Fruit fly (Drosophila melanogaster): Measurements from ENCODE around the gene Bulli.

Bulli gene

DNA sequence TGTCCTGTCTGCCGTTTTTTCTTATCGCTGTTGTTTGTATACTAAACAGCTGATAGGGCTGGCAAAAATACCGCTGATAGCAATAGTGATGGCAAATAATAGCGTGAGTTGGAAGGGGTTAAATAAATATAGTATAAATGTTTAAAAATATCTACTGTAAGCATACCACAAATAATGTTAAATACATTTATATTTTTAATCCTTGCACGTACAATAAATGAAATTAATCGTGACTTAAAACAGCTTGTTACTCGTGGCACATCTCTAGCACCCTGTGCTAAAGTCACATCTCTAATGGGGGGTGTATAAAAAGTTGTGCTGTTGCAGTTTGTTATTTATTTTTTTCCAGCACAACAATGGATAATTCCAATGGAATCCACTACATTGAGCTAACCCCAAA is at the start of gene Bulli, which contains the start of gene CG10147:
TSS of gene Bulli (plus strand) at position 277 of the 400 bp plus-strand sequence.
TSS of gene CG10147 (minus strand) at position 20 of the 400 bp plus-strand sequence.
- TF ChIP-seq gcm (GFP tag; optimal IDR thresholded peaks at IDR 0.05): peak; percentile 92
- peak; percentile 69 for TF ChIP-seq CG31365 (tag; optimal IDR thresholded peaks at IDR 0.05)
- TF ChIP-seq CG14014 (GFP tag; IDR thresholded peaks at IDR 0.05): peak; percentile 98
- no peak for TF ChIP-seq p53 (GFP tag; optimal IDR thresholded peaks at IDR 0.05)
- peak; percentile 95 for TF ChIP-seq CG4854 (GFP tag; optimal IDR thresholded peaks at IDR 0.05)
- TF ChIP-seq CG12391 (tag; optimal IDR thresholded peaks at IDR 0.05): peak; percentile 99
- TF ChIP-seq eyg (GFP tag; optimal IDR thresholded peaks at IDR 0.05): peak; percentile 68
- peak; percentile 93 for TF ChIP-seq CG13624 (GFP tag; optimal IDR thresholded peaks at IDR 0.05)
- peak in 1 of 2 experiments; percentile 83 for TF ChIP-seq Eip74EF (GFP tag; optimal IDR thresholded peaks at IDR 0.05)
- peak; percentile 98 for TF ChIP-seq HmgZ (tag; optimal IDR thresholded peaks at IDR 0.05)
- peak; percentile 79 for TF ChIP-seq NK7.1 (GFP tag; optimal IDR thresholded peaks at IDR 0.05)
- peak; percentile 97 for TF ChIP-seq Fer3 (tag; optimal IDR thresholded peaks at IDR 0.05)
- TF ChIP-seq CG2875 (GFP tag; optimal IDR thresholded peaks at IDR 0.05): peak; percentile 86
- peak; percentile 91 for TF ChIP-seq CG6254 (GFP tag; optimal IDR thresholded peaks at IDR 0.05)
- peak; percentile 92 for TF ChIP-seq so (GFP tag; IDR thresholded peaks at IDR 0.05)
- peak; percentile 52 for TF ChIP-seq Sin3A (optimal IDR thresholded peaks at IDR 0.05)
- TF ChIP-seq trh (GFP tag; optimal IDR thresholded peaks at IDR 0.05): peak; percentile 96
- peak; percentile 91 for TF ChIP-seq stwl (tag; optimal IDR thresholded peaks at IDR 0.05)
- peak; percentile 52 for TF ChIP-seq CG9797 (GFP tag; optimal IDR thresholded peaks at IDR 0.05)
- peak; percentile 78 for TF ChIP-seq E2f2 (GFP tag; IDR thresholded peaks at IDR 0.05)
- peak; percentile 96 to 99 for TF ChIP-seq dpn (GFP tag; optimal IDR thresholded peaks at IDR 0.05)
- peak; percentile 91 for TF ChIP-seq sim (GFP tag; IDR thresholded peaks at IDR 0.05)
- TF ChIP-seq org-1 (GFP tag; optimal IDR thresholded peaks at IDR 0.05): peak; percentile 82
- TF ChIP-seq disco-r (GFP tag; optimal IDR thresholded peaks at IDR 0.05): peak; percentile 67
- peak; percentile 92 for TF ChIP-seq gce (GFP tag; IDR thresholded peaks at IDR 0.05)
- TF ChIP-seq rib (GFP tag; IDR thresholded peaks at IDR 0.05): peak; percentile 94
- TF ChIP-seq CG9817 (tag; optimal IDR thresholded peaks at IDR 0.05): peak; percentile 97
- peak; percentile 93 for TF ChIP-seq Camta (GFP tag; optimal IDR thresholded peaks at IDR 0.05)
- peak; percentile 95 for TF ChIP-seq CG1233 (GFP tag; optimal IDR thresholded peaks at IDR 0.05)
- peak; percentile 94 for TF ChIP-seq Dek (tag; optimal IDR thresholded peaks at IDR 0.05)
- TF ChIP-seq pnt (GFP tag; optimal IDR thresholded peaks at IDR 0.05): peak; percentile 87
- peak; percentile 97 for TF ChIP-seq Usf (GFP tag; optimal IDR thresholded peaks at IDR 0.05)
- peak; percentile 95 for TF ChIP-seq CG14860 (GFP tag; IDR thresholded peaks at IDR 0.05; ENCODE audit: partially characterized antibody)
- peak; percentile 97 for TF ChIP-seq CG31441 (GFP tag; IDR thresholded peaks at IDR 0.05)
- peak; percentile 98 for TF ChIP-seq Gug (GFP tag; IDR thresholded peaks at IDR 0.05)
- TF ChIP-seq CG3163 (GFP tag; optimal IDR thresholded peaks at IDR 0.05): peak; percentile 72
- peak; percentile 99 for TF ChIP-seq sob (GFP tag; IDR thresholded peaks at IDR 0.05)
- peak; percentile 94 for TF ChIP-seq CG2202 (tag; optimal IDR thresholded peaks at IDR 0.05)
- TF ChIP-seq Awh (GFP tag; IDR thresholded peaks at IDR 0.05): peak; percentile 94
- TF ChIP-seq tio (GFP tag; optimal IDR thresholded peaks at IDR 0.05): peak; percentile 97
- TF ChIP-seq CG10267 (tag; optimal IDR thresholded peaks at IDR 0.05): peak; percentile 93
- TF ChIP-seq lilli (GFP tag; optimal IDR thresholded peaks at IDR 0.05): peak; percentile 99
- TF ChIP-seq CG12219 (GFP tag; optimal IDR thresholded peaks at IDR 0.05): peak; percentile 91
- TF ChIP-seq CG7556 (GFP tag; optimal IDR thresholded peaks at IDR 0.05): peak; percentile 93
- TF ChIP-seq H2.0 (GFP tag; IDR thresholded peaks at IDR 0.05): peak; percentile 98
- TF ChIP-seq ssp (GFP tag; IDR thresholded peaks at IDR 0.05): peak; percentile 94
- TF ChIP-seq CG4730 (GFP tag; IDR thresholded peaks at IDR 0.05): peak; percentile 98
- TF ChIP-seq fd96Cb (tag; optimal IDR thresholded peaks at IDR 0.05): peak; percentile 98
- peak; percentile 90 for TF ChIP-seq Nf-YA (GFP tag; IDR thresholded peaks at IDR 0.05)
- TF ChIP-seq ham (GFP tag; IDR thresholded peaks at IDR 0.05): peak; percentile 94
- peak; percentile 98 for TF ChIP-seq CG32532 (GFP tag; IDR thresholded peaks at IDR 0.05)
- TF ChIP-seq gro (GFP tag; optimal IDR thresholded peaks at IDR 0.05): peak; percentile 84

Data from whole organism, embryonic.